Worm (Caenorhabditis elegans): Measurements from ENCODE around the gene K08E4.3.
A peak's percentile ranks its signal among the peaks of the same experiment; 100 is the strongest.

Gene K08E4.3

ce11 chrIV:12057508-12057907 is at the start of gene K08E4.3:
K08E4.3 (plus strand) TSS chrIV:12057742.
- peak; percentile 26 for TF ChIP-seq lin-14 (GFP tag; optimal IDR thresholded peaks at IDR 0.05)
- TF ChIP-seq nhr-19 (GFP tag; conservative IDR thresholded peaks at IDR 0.05): no peak

ce11 chrIV:12009046-12009674 is 48.4 kb upstream of the K08E4.3 start:
- no peak for TF ChIP-seq efl-3 (GFP tag; optimal IDR thresholded peaks at IDR 0.05)
- TF ChIP-seq blmp-1 (tag; optimal IDR thresholded peaks at IDR 0.05): peak; percentile 46
- peak; percentile 44 for TF ChIP-seq lin-14 (GFP tag; optimal IDR thresholded peaks at IDR 0.05)
- no peak for TF ChIP-seq dsc-1 (tag; optimal IDR thresholded peaks at IDR 0.05)
- no peak for TF ChIP-seq Y116A8C.19 (tag; optimal IDR thresholded peaks at IDR 0.05; ENCODE audit: borderline replicate concordance)
- no peak for TF ChIP-seq efl-1 (optimal IDR thresholded peaks at IDR 0.05)
- TF ChIP-seq efl-1 (GFP tag; optimal IDR thresholded peaks at IDR 0.05 in 1 of 2): peak in 1 of 2 experiments; percentile 41
- TF ChIP-seq nhr-71 (tag; optimal IDR thresholded peaks at IDR 0.05): peak; percentile 33
- no peak for TF ChIP-seq aly-2 (tag; optimal IDR thresholded peaks at IDR 0.05)
- TF ChIP-seq mdl-1 (tag; optimal IDR thresholded peaks at IDR 0.05): peak in 1 of 2 experiments; percentile 13
- TF ChIP-seq nhr-85 (tag): peak; percentile 19
- peak; percentile 5 for TF ChIP-seq rnt-1 (tag; optimal IDR thresholded peaks at IDR 0.05)

- peak; percentile 41 for TF ChIP-seq snu-23 (GFP tag; optimal IDR thresholded peaks at IDR 0.05)
- peak; percentile 36 for TF ChIP-seq sup-37 (GFP tag; optimal IDR thresholded peaks at IDR 0.05)
- TF ChIP-seq nhr-28 (tag; optimal IDR thresholded peaks at IDR 0.05): no peak
- TF ChIP-seq lin-39 (tag; optimal IDR thresholded peaks at IDR 0.05): peak; percentile 8
- no peak for TF ChIP-seq pax-3 (tag; optimal IDR thresholded peaks at IDR 0.05)
- peak in 1 of 2 experiments; percentile 35 for TF ChIP-seq mdl-1 (tag; optimal IDR thresholded peaks at IDR 0.05)
- TF ChIP-seq swsn-7 (tag; optimal IDR thresholded peaks at IDR 0.05): peak; percentile 22
- TF ChIP-seq ama-1 (optimal IDR thresholded peaks at IDR 0.05): no peak
- no peak for TF ChIP-seq efl-3 (GFP tag; optimal IDR thresholded peaks at IDR 0.05)
- peak; percentile 87 for TF ChIP-seq lin-14 (GFP tag; optimal IDR thresholded peaks at IDR 0.05)
- peak; percentile 97 for TF ChIP-seq pag-3 (tag; optimal IDR thresholded peaks at IDR 0.05; ENCODE audit: borderline replicate concordance, insufficient read depth)
- peak; percentile 77 for TF ChIP-seq nhr-71 (tag; optimal IDR thresholded peaks at IDR 0.05)
- peak; percentile 42; the same call in 1 of the 2 replicates for TF ChIP-seq unc-98 (GFP tag; IDR thresholded peaks at IDR 0.05)
- TF ChIP-seq rnt-1 (tag; optimal IDR thresholded peaks at IDR 0.05): peak; percentile 83
- TF ChIP-seq nhr-19 (GFP tag; conservative IDR thresholded peaks at IDR 0.05): peak; percentile 55
- peak; percentile 55 for TF ChIP-seq dsc-1 (tag; optimal IDR thresholded peaks at IDR 0.05)
- TF ChIP-seq nhr-20 (tag; optimal IDR thresholded peaks at IDR 0.05): peak; percentile 30
- no peak for TF ChIP-seq lin-15B (tag; optimal IDR thresholded peaks at IDR 0.05)
- peak; percentile 38 for TF ChIP-seq tbx-2 (tag; optimal IDR thresholded peaks at IDR 0.05)
- peak; percentile 7 for TF ChIP-seq xbp-1 (tag; optimal IDR thresholded peaks at IDR 0.05)
- peak in 1 of 2 experiments; percentile 43 for TF ChIP-seq lsy-2 (tag; optimal IDR thresholded peaks at IDR 0.05)
- peak; percentile 6 to 24 for TF ChIP-seq efl-1 (optimal IDR thresholded peaks at IDR 0.05)
- TF ChIP-seq efl-1 (GFP tag; optimal IDR thresholded peaks at IDR 0.05 in 1 of 2): peak; percentile 14 to 90
Measured at ce11 chrIV:12010377-12010776, 47.2 kb upstream of the K08E4.3 start.

ce11 chrIV:12010859-12011258 is 46.7 kb upstream of the K08E4.3 start, which contains the start of the genes ZK617.26 and unc-22:
ZK617.26 (minus strand) TSS chrIV:12010959.
unc-22 (minus strand) TSS chrIV:12011007.
- no peak for TF ChIP-seq elt-3 (tag; optimal IDR thresholded peaks at IDR 0.05)

ce11 chrIV:12012439-12013003 is 45.0 kb upstream of the K08E4.3 start:
- TF ChIP-seq nhr-11 (tag; optimal IDR thresholded peaks at IDR 0.05) (no peak), swsn-7 (tag; optimal IDR thresholded peaks at IDR 0.05) (peak; percentile 27), snu-23 (GFP tag; optimal IDR thresholded peaks at IDR 0.05) (peak; percentile 43), skn-1 (tag; optimal IDR thresholded peaks at IDR 0.05) (no peak), sox-4 (tag; optimal IDR thresholded peaks at IDR 0.05) (no peak), nhr-28 (tag; optimal IDR thresholded peaks at IDR 0.05) (no peak), irx-1 (tag; optimal IDR thresholded peaks at IDR 0.05) (no peak), aly-2 (tag; optimal IDR thresholded peaks at IDR 0.05) (no peak), nhr-237 (tag; optimal IDR thresholded peaks at IDR 0.05) (no peak), efl-3 (GFP tag; optimal IDR thresholded peaks at IDR 0.05) (no peak), lin-35 (GFP tag; optimal IDR thresholded peaks at IDR 0.05) (peak in 1 of 2 experiments; percentile 12), lir-3 (tag; optimal IDR thresholded peaks at IDR 0.05; ENCODE audit: poor library complexity) (no peak), nhr-84 (tag; optimal IDR thresholded peaks at IDR 0.05) (no peak), nhr-19 (GFP tag; conservative IDR thresholded peaks at IDR 0.05) (peak; percentile 44), nhr-20 (tag; optimal IDR thresholded peaks at IDR 0.05) (peak; percentile 32), sptf-1 (tag; optimal IDR thresholded peaks at IDR 0.05) (no peak), grh-1 (GFP tag; IDR thresholded peaks at IDR 0.05) (no peak), jun-1 (tag; optimal IDR thresholded peaks at IDR 0.05) (no peak), nhr-90 (tag; optimal IDR thresholded peaks at IDR 0.05; ENCODE audit: poor library complexity) (no peak), dsc-1 (tag; optimal IDR thresholded peaks at IDR 0.05) (peak; percentile 43), fkh-8 (tag; optimal IDR thresholded peaks at IDR 0.05) (no peak), lin-13 (GFP tag; optimal IDR thresholded peaks at IDR 0.05) (no peak)
